Fruit fly (Drosophila melanogaster) whole organism, embryonic: Measurements from ENCODE around the gene RpS28b.

Source experiments
- BEAF-32 ChIP-seq: fragments of 200-800 bp; sonication (Bioruptor generic); optimal IDR thresholded peaks from 3 replicates; lab custom pipeline; 2017; ENCODE audit warnings: missing biosample characterization, missing genetic modification characterization, mild to moderate bottlenecking, moderate library complexity, missing genetic modification reagents
- Bdp1 ChIP-seq: fragments of 200-800 bp; sonication (Bioruptor generic); optimal IDR thresholded peaks from 3 replicates; lab custom pipeline; 2016; ENCODE audit warnings: missing biosample characterization, missing genetic modification characterization
- Bteb2 ChIP-seq: fragments of 200-800 bp; sonication (Bioruptor generic); optimal IDR thresholded peaks from 2 replicates; lab custom pipeline; 2016; ENCODE audit warnings: missing biosample characterization, missing genetic modification characterization
- CG11093 ChIP-seq: fragments of 200-800 bp; sonication (Bioruptor generic); IDR thresholded peaks from 3 replicates; pipeline ENCODE4 v1.3.6; 2022; ENCODE audit warnings: missing biosample characterization, missing genetic modification characterization
- CG11456 ChIP-seq: fragments of 200-800 bp; sonication (Bioruptor generic); IDR thresholded peaks from 3 replicates; pipeline ENCODE4 v1.3.6; 2022; ENCODE audit warnings: missing biosample characterization, missing genetic modification characterization
- CG11695 ChIP-seq: fragments of 200-800 bp; sonication (Bioruptor generic); IDR thresholded peaks from 3 replicates; pipeline ENCODE4 v1.3.6; 2022; ENCODE audit warnings: missing biosample characterization, missing genetic modification characterization
- CG14710 ChIP-seq: fragments of 200-800 bp; sonication (Bioruptor generic); optimal IDR thresholded peaks from 3 replicates; lab custom pipeline; 2019; ENCODE audit warnings: missing biosample characterization, mild to moderate bottlenecking, missing genetic modification characterization, moderate library complexity
- CG14965 ChIP-seq: fragments of 200-800 bp; sonication (Bioruptor generic); optimal IDR thresholded peaks from 2 replicates; lab custom pipeline; 2016; ENCODE audit warnings: missing biosample characterization, missing genetic modification characterization, borderline replicate concordance
- CG1529 ChIP-seq: fragments of 200-800 bp; sonication (Bioruptor generic); optimal IDR thresholded peaks from 3 replicates; lab custom pipeline; 2018; ENCODE audit warnings: missing biosample characterization, missing genetic modification characterization
- CG15514 ChIP-seq: fragments of 200-800 bp; sonication (Bioruptor generic); optimal IDR thresholded peaks from 3 replicates; lab custom pipeline; 2017; ENCODE audit warnings: missing biosample characterization, missing genetic modification characterization, mild to moderate bottlenecking, moderate library complexity, missing genetic modification reagents
- CG15601 ChIP-seq: fragments of 200-800 bp; sonication (Bioruptor generic); optimal IDR thresholded peaks from 3 replicates; lab custom pipeline; 2019; ENCODE audit warnings: missing biosample characterization, mild to moderate bottlenecking, missing genetic modification characterization, moderate library complexity
- CG1647 ChIP-seq: fragments of 200-800 bp; sonication (Bioruptor generic); optimal IDR thresholded peaks from 3 replicates; lab custom pipeline; 2016; ENCODE audit warnings: missing biosample characterization, missing genetic modification characterization
- CG17912 ChIP-seq: fragments of 200-800 bp; sonication (Bioruptor generic); optimal IDR thresholded peaks from 2 replicates; lab custom pipeline; 2018; ENCODE audit warnings: missing biosample characterization, mild to moderate bottlenecking, missing genetic modification characterization
- CG42726 ChIP-seq: fragments of 200-800 bp; sonication (Bioruptor generic); IDR thresholded peaks from 2 replicates; pipeline ENCODE4 v1.3.6; 2022; ENCODE audit warnings: missing biosample characterization, missing genetic modification characterization; ENCODE audit not compliant: partially characterized antibody
- CG4617 ChIP-seq: fragments of 200-800 bp; sonication (Bioruptor generic); optimal IDR thresholded peaks from 3 replicates; lab custom pipeline; 2016; ENCODE audit warnings: missing biosample characterization, missing genetic modification characterization, borderline replicate concordance
- CG4854 ChIP-seq: fragments of 200-800 bp; sonication (Bioruptor generic); optimal IDR thresholded peaks from 2 replicates; lab custom pipeline; 2016; ENCODE audit warnings: missing biosample characterization, missing genetic modification characterization, inconsistent platforms
- CG7357 ChIP-seq: fragments of 200-800 bp; sonication (Bioruptor generic); IDR thresholded peaks from 3 replicates; pipeline ENCODE4 v1.3.6; 2022; ENCODE audit warnings: missing biosample characterization, missing genetic modification characterization
- CG7556 ChIP-seq: fragments of 200-800 bp; sonication (Bioruptor generic); optimal IDR thresholded peaks from 2 replicates; lab custom pipeline; 2017; ENCODE audit warnings: missing biosample characterization, mild to moderate bottlenecking, missing genetic modification characterization
- CG7987 ChIP-seq: fragments of 200-800 bp; sonication (Bioruptor generic); optimal IDR thresholded peaks from 2 replicates; lab custom pipeline; 2018; ENCODE audit warnings: missing biosample characterization, mild to moderate bottlenecking, missing genetic modification characterization, moderate library complexity
- CG8765 ChIP-seq: fragments of 200-800 bp; sonication (Bioruptor generic); IDR thresholded peaks from 2 replicates; pipeline ENCODE4 v1.3.6; 2022; ENCODE audit warnings: missing biosample characterization, missing genetic modification characterization
- CG8924 ChIP-seq: fragments of 200-800 bp; optimal IDR thresholded peaks from 3 replicates; lab custom pipeline; 2019; ENCODE audit warnings: missing biosample characterization, mild to moderate bottlenecking, missing genetic modification characterization, moderate library complexity
- CG9437 ChIP-seq: fragments of 200-800 bp; sonication (Bioruptor generic); optimal IDR thresholded peaks from 2 replicates; lab custom pipeline; 2018; ENCODE audit warnings: missing biosample characterization, mild to moderate bottlenecking, missing genetic modification characterization
- Camta ChIP-seq: fragments of 200-800 bp; sonication (Bioruptor generic); optimal IDR thresholded peaks from 2 replicates; lab custom pipeline; 2016; ENCODE audit warnings: missing biosample characterization, missing genetic modification characterization
- Elba2 ChIP-seq: fragments of 200-800 bp; sonication (Bioruptor generic); optimal IDR thresholded peaks from 3 replicates; lab custom pipeline; 2016; ENCODE audit warnings: missing biosample characterization, missing genetic modification characterization
- HLH4C ChIP-seq: fragments of 200-800 bp; sonication (Bioruptor generic); IDR thresholded peaks from 3 replicates; pipeline ENCODE4 v1.3.6; 2022; ENCODE audit warnings: missing biosample characterization, missing genetic modification characterization; ENCODE audit not compliant: partially characterized antibody
- Hmx ChIP-seq: fragments of 200-800 bp; sonication (Bioruptor generic); optimal IDR thresholded peaks from 2 replicates; lab custom pipeline; 2016; ENCODE audit warnings: missing biosample characterization, missing genetic modification characterization
- Hr51 ChIP-seq, 2 experiments: fragments of 200-800 bp; sonication (Bioruptor generic); optimal IDR thresholded peaks; 2 replicates in 1 of 2; 3 replicates in 1 of 2; lab custom pipeline; 2016 to 2018; ENCODE audit warnings: missing biosample characterization in 2 of 2, missing genetic modification characterization in 2 of 2, mild to moderate bottlenecking in 1 of 2, moderate library complexity in 1 of 2
- Jarid2 ChIP-seq: fragments of 200-800 bp; sonication (Bioruptor generic); optimal IDR thresholded peaks from 3 replicates; lab custom pipeline; 2017; ENCODE audit warnings: mild to moderate bottlenecking, missing biosample characterization, missing genetic modification reagents, missing genetic modification characterization
- Neu2 ChIP-seq: fragments of 200-800 bp; sonication (Bioruptor generic); optimal IDR thresholded peaks from 3 replicates; lab custom pipeline; 2016; ENCODE audit warnings: missing biosample characterization, missing genetic modification characterization, borderline replicate concordance
- Scr ChIP-seq: fragments of 200-800 bp; sonication (Bioruptor generic); IDR thresholded peaks from 2 replicates; pipeline ENCODE4 v1.3.6; 2022; ENCODE audit warnings: missing biosample characterization, missing genetic modification characterization; ENCODE audit not compliant: partially characterized antibody
- Sry-β ChIP-seq: fragments of 200-800 bp; sonication (Bioruptor generic); optimal IDR thresholded peaks from 2 replicates; lab custom pipeline; 2018; ENCODE audit warnings: missing biosample characterization, mild to moderate bottlenecking, missing genetic modification characterization, moderate library complexity
- Taf1 ChIP-seq: fragments of 200-800 bp; sonication (Bioruptor generic); IDR thresholded peaks from 2 replicates; pipeline ENCODE4 v1.3.6; 2022; ENCODE audit warnings: missing biosample characterization, missing genetic modification characterization
- Xbp1 ChIP-seq: fragments of 200-800 bp; sonication (Bioruptor generic); optimal IDR thresholded peaks from 3 replicates; lab custom pipeline; 2016; ENCODE audit warnings: missing biosample characterization, mild to moderate bottlenecking, missing genetic modification characterization
- ac ChIP-seq: fragments of 200-800 bp; sonication (Bioruptor generic); optimal IDR thresholded peaks from 3 replicates; lab custom pipeline; 2017; ENCODE audit warnings: missing biosample characterization, mild to moderate bottlenecking, missing genetic modification characterization
- amos ChIP-seq: fragments of 200-800 bp; sonication (Bioruptor generic); IDR thresholded peaks from 2 replicates; pipeline ENCODE4 v1.3.6; 2022; ENCODE audit warnings: missing biosample characterization, missing genetic modification characterization; ENCODE audit not compliant: partially characterized antibody
- ase ChIP-seq: fragments of 200-800 bp; sonication (Bioruptor generic); IDR thresholded peaks from 3 replicates; pipeline ENCODE4 v1.3.6; 2022; ENCODE audit warnings: missing biosample characterization, missing genetic modification characterization
- ato ChIP-seq: fragments of 200-800 bp; sonication (Bioruptor generic); IDR thresholded peaks from 2 replicates; pipeline ENCODE4 v1.3.6; 2022; ENCODE audit warnings: missing biosample characterization, missing genetic modification characterization; ENCODE audit not compliant: partially characterized antibody
- az2 ChIP-seq: fragments of 200-800 bp; sonication (Bioruptor generic); optimal IDR thresholded peaks from 3 replicates; lab custom pipeline; 2016; ENCODE audit warnings: missing biosample characterization, missing genetic modification characterization
- emc ChIP-seq: fragments of 200-800 bp; sonication (Bioruptor generic); optimal IDR thresholded peaks from 2 replicates; lab custom pipeline; 2016; ENCODE audit warnings: missing biosample characterization, missing genetic modification characterization
- gce ChIP-seq: fragments of 200-800 bp; sonication (Bioruptor generic); IDR thresholded peaks from 3 replicates; pipeline ENCODE4 v1.3.6; 2022; ENCODE audit warnings: missing biosample characterization, missing genetic modification characterization
- ken ChIP-seq: fragments of 200-800 bp; sonication (Bioruptor generic); IDR thresholded peaks from 3 replicates; pipeline ENCODE4 v1.3.6; 2022; ENCODE audit warnings: missing biosample characterization, missing genetic modification characterization
- klu ChIP-seq: fragments of 200-800 bp; sonication (Bioruptor generic); IDR thresholded peaks from 2 replicates; pipeline ENCODE4 v1.3.6; 2022; ENCODE audit warnings: missing biosample characterization, missing genetic modification characterization
- row ChIP-seq: fragments of 200-800 bp; sonication (Bioruptor generic); IDR thresholded peaks from 3 replicates; pipeline ENCODE4 v1.3.6; 2022; ENCODE audit warnings: missing biosample characterization, missing genetic modification characterization
- seq ChIP-seq: fragments of 200-800 bp; sonication (Bioruptor generic); IDR thresholded peaks from 2 replicates; pipeline ENCODE4 v1.3.6; 2022; ENCODE audit warnings: missing biosample characterization, missing genetic modification characterization
- sim ChIP-seq: fragments of 200-800 bp; sonication (Bioruptor generic); IDR thresholded peaks from 2 replicates; pipeline ENCODE4 v1.3.6; 2022; ENCODE audit warnings: missing biosample characterization, missing genetic modification characterization
- sna ChIP-seq: fragments of 200-800 bp; sonication (Bioruptor generic); IDR thresholded peaks from 2 replicates; pipeline ENCODE4 v1.3.6; 2022; ENCODE audit warnings: missing biosample characterization, missing genetic modification characterization; ENCODE audit not compliant: partially characterized antibody
- sqz ChIP-seq: fragments of 200-800 bp; sonication (Bioruptor generic); optimal IDR thresholded peaks from 3 replicates; lab custom pipeline; 2018; ENCODE audit warnings: missing biosample characterization, mild to moderate bottlenecking, missing genetic modification characterization
- yki ChIP-seq: fragments of >200 bp; optimal IDR thresholded peaks from 3 replicates; lab custom pipeline; 2018

RpS28b gene

DNA sequence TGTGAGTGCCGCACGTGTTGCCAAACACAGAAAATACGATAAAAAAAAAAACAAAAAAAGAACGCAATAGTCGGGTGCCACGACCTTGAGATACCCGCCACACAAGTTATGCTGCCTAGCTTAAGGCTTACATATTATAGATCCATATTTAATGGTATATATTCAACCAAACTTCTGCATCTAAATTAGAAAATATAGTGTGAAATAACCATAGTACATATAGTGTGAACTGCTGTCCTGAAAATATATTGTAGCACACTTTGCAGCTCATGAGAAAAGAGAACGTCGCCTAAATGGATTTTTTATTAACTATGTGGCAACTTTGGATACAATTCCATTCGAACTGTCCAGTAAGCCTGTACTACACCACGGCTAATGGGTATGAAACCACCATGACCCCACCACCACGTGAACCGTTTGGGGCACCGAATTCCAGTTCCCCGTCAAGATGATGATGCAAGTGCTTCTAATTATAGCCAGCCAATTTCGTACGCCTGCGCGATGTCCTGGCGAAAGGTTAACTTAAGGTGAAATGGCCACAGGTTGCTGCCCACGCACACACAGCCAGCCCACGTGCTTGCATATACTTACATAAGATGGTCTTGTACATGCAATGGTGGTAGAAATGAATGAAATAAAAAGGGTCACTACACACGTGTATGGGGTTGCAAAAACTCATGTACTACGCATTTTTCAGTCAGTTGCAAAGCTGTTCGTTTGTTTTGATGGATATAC, 45.8 kb downstream of the RpS28b start (continued):
- TF ChIP-seq klu (GFP tag; lab: Robert Waterston, UW), result peak; percentile 60; the same call in 1 of the 2 replicates
- TF ChIP-seq CG1529, result peak; percentile 52
- peak; percentile 87 for TF ChIP-seq CG7357
- TF ChIP-seq CG1647 (GFP tag; lab: Kevin White, UChicago), result peak; percentile 57
- no peak for TF ChIP-seq Scr
- no peak for TF ChIP-seq Elba2 (GFP tag; lab: Kevin White, UChicago)
- TF ChIP-seq sqz (GFP tag; lab: Kevin White, UChicago), result peak; percentile 89
- TF ChIP-seq Xbp1, result peak; percentile 78
- TF ChIP-seq Bdp1 (GFP tag; lab: Kevin White, UChicago), result peak; percentile 44
- TF ChIP-seq sna, result no peak
- peak; percentile 20; the same call in 1 of the 2 replicates for TF ChIP-seq CG8765
- no peak for TF ChIP-seq HLH4C (GFP tag; lab: Robert Waterston, UW)
- no peak for TF ChIP-seq yki (lab: Kevin White, UChicago)
- no peak for TF ChIP-seq CG4617
- TF ChIP-seq CG7556 (GFP tag; lab: Kevin White, UChicago), result peak; percentile 90
- no peak for TF ChIP-seq sim (GFP tag; lab: Robert Waterston, UW)
- TF ChIP-seq Jarid2 (GFP tag; lab: Kevin White, UChicago), result no peak
- TF ChIP-seq Neu2, result no peak
- TF ChIP-seq amos, result peak; percentile 9; the same call in 1 of the 2 replicates
- TF ChIP-seq ac (GFP tag; lab: Kevin White, UChicago), result no peak
- peak; percentile 39; the same call in 1 of the 2 replicates for TF ChIP-seq Taf1 (GFP tag; lab: Robert Waterston, UW)
- peak; percentile 56 for TF ChIP-seq CG14710 (tag; lab: Kevin White, UChicago)
- TF ChIP-seq CG11695 (GFP tag; lab: Robert Waterston, UW), result peak; percentile 65; the same call in 2 of the 3 replicates
- no peak for TF ChIP-seq CG7987
- peak; percentile 69 for TF ChIP-seq Camta (GFP tag; lab: Kevin White, UChicago)
- peak; percentile 50 for TF ChIP-seq CG15601 (tag; lab: Kevin White, UChicago)
- peak; percentile 76 for TF ChIP-seq az2 (GFP tag; lab: Kevin White, UChicago)
- peak; percentile 23 for TF ChIP-seq emc (GFP tag; lab: Kevin White, UChicago)
- no peak for TF ChIP-seq BEAF-32 (GFP tag; lab: Kevin White, UChicago)
- peak; percentile 72 to 84 for TF ChIP-seq Hr51 (GFP tag; optimal IDR thresholded peaks at IDR 0.05; lab: Kevin White, UChicago)
- TF ChIP-seq ato, result no peak
- TF ChIP-seq seq (GFP tag; lab: Robert Waterston, UW), result peak; percentile 52; the same call in 1 of the 2 replicates
- TF ChIP-seq CG17912 (GFP tag; lab: Kevin White, UChicago), result no peak
- no peak for TF ChIP-seq Sry-β
- TF ChIP-seq Hmx, result peak; percentile 42
- no peak for TF ChIP-seq CG14965
- TF ChIP-seq CG42726 (GFP tag; lab: Robert Waterston, UW), result no peak
- peak; percentile 71 for TF ChIP-seq Bteb2
- peak; percentile 49 for TF ChIP-seq CG4854 (GFP tag; lab: Kevin White, UChicago)
- peak; percentile 71 for TF ChIP-seq CG11093
- 0 out of 3 replicates have a peak, but pooled peaks have one; percentile 39 for TF ChIP-seq gce (GFP tag; lab: Robert Waterston, UW)
- TF ChIP-seq CG11456 (GFP tag; lab: Robert Waterston, UW), result peak; percentile 70; the same call in 2 of the 3 replicates
- no peak for TF ChIP-seq ase (GFP tag; lab: Robert Waterston, UW)
- peak; percentile 56; the same call in 1 of the 3 replicates for TF ChIP-seq ken (GFP tag; lab: Robert Waterston, UW)
- peak; percentile 47 for TF ChIP-seq CG15514
- TF ChIP-seq CG8924 (tag; lab: Kevin White, UChicago), result peak; percentile 76
- TF ChIP-seq CG9437 (GFP tag; lab: Kevin White, UChicago), result peak; percentile 62
- TF ChIP-seq row (GFP tag; lab: Robert Waterston, UW), result peak; percentile 80
